Fruit fly (Drosophila melanogaster): ENCODE data around the gene CG3062.
A peak's percentile ranks its signal among the peaks of the same experiment; 100 is the strongest.

The CG3062 gene

dm6 chrX:4684444-4684924 lies 39.8 kb upstream of the CG3062 start (continued):
- TF ChIP-seq ind (GFP tag; optimal IDR thresholded peaks at IDR 0.05) (peak; percentile 86), kay (GFP tag; optimal IDR thresholded peaks at IDR 0.05) (peak; percentile 98), gsb-n (tag; optimal IDR thresholded peaks at IDR 0.05) (peak; percentile 23), Bgb (GFP tag; IDR thresholded peaks at IDR 0.05; ENCODE audit: partially characterized antibody) (peak; percentile 90), CG16863 (GFP tag; optimal IDR thresholded peaks at IDR 0.05) (peak; percentile 78), chm (GFP tag; IDR thresholded peaks at IDR 0.05) (peak; percentile 85), CG2875 (GFP tag; optimal IDR thresholded peaks at IDR 0.05) (peak; percentile 41), CG10321 (GFP tag; IDR thresholded peaks at IDR 0.05) (peak; percentile 98), CG12155 (GFP tag; optimal IDR thresholded peaks at IDR 0.05) (peak; percentile 88), Atf-2 (GFP tag; optimal IDR thresholded peaks at IDR 0.05) (peak; percentile 49), unc-4 (GFP tag; IDR thresholded peaks at IDR 0.05; ENCODE audit: partially characterized antibody) (peak; percentile 81), CG13287 (GFP tag; IDR thresholded peaks at IDR 0.05; ENCODE audit: partially characterized antibody) (peak; percentile 85), kni (GFP tag; optimal IDR thresholded peaks at IDR 0.05) (peak; percentile 71), CG17186 (GFP tag; optimal IDR thresholded peaks at IDR 0.05) (peak; percentile 49), hbn (GFP tag; IDR thresholded peaks at IDR 0.05; ENCODE audit: partially characterized antibody) (peak; percentile 68), CG17361 (GFP tag; IDR thresholded peaks at IDR 0.05) (peak; percentile 74), Drgx (GFP tag; IDR thresholded peaks at IDR 0.05) (peak; percentile 79), CG3407 (GFP tag; optimal IDR thresholded peaks at IDR 0.05) (no peak), lab (GFP tag; optimal IDR thresholded peaks at IDR 0.05) (peak; percentile 90), Elba2 (GFP tag; optimal IDR thresholded peaks at IDR 0.05) (peak; percentile 89), fd102C (GFP tag; optimal IDR thresholded peaks at IDR 0.05) (no peak), CG11093 (GFP tag; IDR thresholded peaks at IDR 0.05) (peak; percentile 75; the same call in 2 of the 3 replicates), Mad (GFP tag; optimal IDR thresholded peaks at IDR 0.05) (peak; percentile 80), cato (GFP tag; optimal IDR thresholded peaks at IDR 0.05; ENCODE audit: borderline replicate concordance) (peak; percentile 32), CG17802 (tag; optimal IDR thresholded peaks at IDR 0.05) (peak; percentile 21), sna (GFP tag; IDR thresholded peaks at IDR 0.05; ENCODE audit: partially characterized antibody) (peak; percentile 68), CG34376 (GFP tag; optimal IDR thresholded peaks at IDR 0.05) (peak; percentile 93), CG15601 (tag; optimal IDR thresholded peaks at IDR 0.05) (peak; percentile 52), Med (GFP tag) (peak; percentile 98), CG15269 (tag; optimal IDR thresholded peaks at IDR 0.05) (peak; percentile 85), dan (GFP tag; IDR thresholded peaks at IDR 0.05) (peak; percentile 53; the same call in 1 of the 2 replicates), Vsx1 (GFP tag; optimal IDR thresholded peaks at IDR 0.05) (peak; percentile 40), CG7987 (GFP tag; optimal IDR thresholded peaks at IDR 0.05) (peak; percentile 82), CG6683 (GFP tag; optimal IDR thresholded peaks at IDR 0.05) (peak; percentile 74), seq (GFP tag; IDR thresholded peaks at IDR 0.05) (peak; percentile 85), nau (GFP tag; optimal IDR thresholded peaks at IDR 0.05) (peak; percentile 3), CG4707 (GFP tag; optimal IDR thresholded peaks at IDR 0.05) (no peak), Gsc (GFP tag; IDR thresholded peaks at IDR 0.05) (peak; percentile 56; the same call in 1 of the 2 replicates), lilli (GFP tag; optimal IDR thresholded peaks at IDR 0.05) (peak; percentile 92), Adf1 (GFP tag; IDR thresholded peaks at IDR 0.05) (peak; percentile 65), CG12236 (GFP tag; optimal IDR thresholded peaks at IDR 0.05) (peak; percentile 11), CG15011 (GFP tag; optimal IDR thresholded peaks at IDR 0.05) (peak; percentile 57), Trl (optimal IDR thresholded peaks at IDR 0.05) (peak; percentile 33 to 62), Trl (GFP tag; optimal IDR thresholded peaks at IDR 0.05) (peak; percentile 83), CG6272 (GFP tag; IDR thresholded peaks at IDR 0.05) (peak; percentile 82), trh (GFP tag; optimal IDR thresholded peaks at IDR 0.05) (peak; percentile 29), bigmax (GFP tag; optimal IDR thresholded peaks at IDR 0.05) (peak; percentile 6), Doc2 (GFP tag; IDR thresholded peaks at IDR 0.05) (peak; percentile 37; the same call in 1 of the 2 replicates), oc (tag; optimal IDR thresholded peaks at IDR 0.05) (peak; percentile 51), Bteb2 (GFP tag; optimal IDR thresholded peaks at IDR 0.05) (peak; percentile 67)

Measured in whole organism, embryonic.